Fruit fly (Drosophila melanogaster) whole organism, adult: Measurements from ENCODE around the gene Appl.

Experiments
- CG11617 ChIP-seq: fragments of 200-800 bp; sonication (Bioruptor generic); optimal IDR thresholded peaks from 2 replicates; lab custom pipeline; 2017; ENCODE audit warnings: mild to moderate bottlenecking, missing biosample characterization, missing genetic modification reagents, missing genetic modification characterization
- CG12768 ChIP-seq: fragments of 200-800 bp; sonication (Bioruptor generic); optimal IDR thresholded peaks from 2 replicates; lab custom pipeline; 2017; ENCODE audit warnings: missing biosample characterization, missing genetic modification characterization, mild to moderate bottlenecking, moderate library complexity, missing genetic modification reagents
- CG14711 ChIP-seq: fragments of 200-800 bp; sonication (Bioruptor generic); optimal IDR thresholded peaks from 2 replicates; lab custom pipeline; 2018; ENCODE audit warnings: missing biosample characterization, mild to moderate bottlenecking, missing genetic modification characterization, moderate library complexity
- CG1620 ChIP-seq: fragments of 200-800 bp; sonication (Bioruptor generic); optimal IDR thresholded peaks from 2 replicates; lab custom pipeline; 2016; ENCODE audit warnings: missing biosample characterization, missing genetic modification characterization
- CG33017 ChIP-seq: fragments of 200-800 bp; sonication (Bioruptor generic); optimal IDR thresholded peaks from 2 replicates; lab custom pipeline; 2018; ENCODE audit warnings: missing biosample characterization, mild to moderate bottlenecking, missing genetic modification characterization, moderate library complexity
- CG5204 ChIP-seq: fragments of 200-800 bp; sonication (Bioruptor generic); optimal IDR thresholded peaks from 2 replicates; lab custom pipeline; 2016; ENCODE audit warnings: missing biosample characterization, missing genetic modification characterization
- CG7045 ChIP-seq: fragments of 200-800 bp; sonication (Bioruptor generic); optimal IDR thresholded peaks from 2 replicates; lab custom pipeline; 2017; ENCODE audit warnings: missing biosample characterization, mild to moderate bottlenecking, missing genetic modification characterization
- CG7101 ChIP-seq: fragments of 200-800 bp; sonication (Bioruptor generic); optimal IDR thresholded peaks from 2 replicates; lab custom pipeline; 2018; ENCODE audit warnings: missing biosample characterization, mild to moderate bottlenecking, missing genetic modification characterization, moderate library complexity
- Clk ChIP-seq: fragments of 200-800 bp; sonication (Bioruptor generic); optimal IDR thresholded peaks from 2 replicates; lab custom pipeline; 2017; ENCODE audit warnings: missing biosample characterization, missing genetic modification characterization
- Crg-1 ChIP-seq: fragments of 200-800 bp; sonication (Bioruptor generic); optimal IDR thresholded peaks from 2 replicates; lab custom pipeline; 2016; ENCODE audit warnings: missing biosample characterization, missing genetic modification characterization
- Hr96 ChIP-seq: fragments of 200-800 bp; sonication (Bioruptor generic); optimal IDR thresholded peaks from 2 replicates; lab custom pipeline; 2016; ENCODE audit warnings: missing biosample characterization, missing genetic modification characterization
- Mnt ChIP-seq: fragments of 200-800 bp; sonication (Bioruptor generic); optimal IDR thresholded peaks from 2 replicates; lab custom pipeline; 2016; ENCODE audit warnings: missing biosample characterization, mild to moderate bottlenecking, missing genetic modification characterization
- bab1 ChIP-seq: fragments of 200-800 bp; sonication (Bioruptor generic); optimal IDR thresholded peaks from 3 replicates; lab custom pipeline; 2019; ENCODE audit warnings: missing biosample characterization, mild to moderate bottlenecking, missing genetic modification characterization, moderate library complexity
- cic ChIP-seq: fragments of 200-800 bp; sonication (Bioruptor generic); optimal IDR thresholded peaks from 2 replicates; lab custom pipeline; 2017; ENCODE audit warnings: missing biosample characterization, mild to moderate bottlenecking, missing genetic modification characterization, moderate library complexity
- cnc ChIP-seq, 2 experiments: fragments of >200 bp; optimal IDR thresholded peaks; 2 replicates each; lab custom pipeline; 2017
- kay ChIP-seq: fragments of 200-800 bp; sonication (Bioruptor generic); peaks from one replicate; lab custom pipeline; 2016; ENCODE audit warnings: missing biosample characterization, missing genetic modification characterization, borderline replicate concordance
- ovo ChIP-seq: fragments of 200-800 bp; sonication (Bioruptor generic); optimal IDR thresholded peaks from 2 replicates; lab custom pipeline; 2016; ENCODE audit warnings: missing biosample characterization, missing genetic modification characterization
- pad ChIP-seq: fragments of 200-800 bp; sonication (Bioruptor generic); optimal IDR thresholded peaks from 3 replicates; lab custom pipeline; 2017; ENCODE audit warnings: missing biosample characterization, missing genetic modification characterization, mild to moderate bottlenecking, moderate library complexity, missing genetic modification reagents
- tj ChIP-seq: fragments of 200-800 bp; sonication (Bioruptor generic); optimal IDR thresholded peaks from 3 replicates; lab custom pipeline; 2017; ENCODE audit warnings: missing biosample characterization, mild to moderate bottlenecking, missing genetic modification characterization, moderate library complexity
- toe ChIP-seq: fragments of 200-800 bp; sonication (Bioruptor generic); optimal IDR thresholded peaks from 2 replicates; lab custom pipeline; 2016; ENCODE audit warnings: missing biosample characterization, missing genetic modification characterization

Gene Appl

DNA sequence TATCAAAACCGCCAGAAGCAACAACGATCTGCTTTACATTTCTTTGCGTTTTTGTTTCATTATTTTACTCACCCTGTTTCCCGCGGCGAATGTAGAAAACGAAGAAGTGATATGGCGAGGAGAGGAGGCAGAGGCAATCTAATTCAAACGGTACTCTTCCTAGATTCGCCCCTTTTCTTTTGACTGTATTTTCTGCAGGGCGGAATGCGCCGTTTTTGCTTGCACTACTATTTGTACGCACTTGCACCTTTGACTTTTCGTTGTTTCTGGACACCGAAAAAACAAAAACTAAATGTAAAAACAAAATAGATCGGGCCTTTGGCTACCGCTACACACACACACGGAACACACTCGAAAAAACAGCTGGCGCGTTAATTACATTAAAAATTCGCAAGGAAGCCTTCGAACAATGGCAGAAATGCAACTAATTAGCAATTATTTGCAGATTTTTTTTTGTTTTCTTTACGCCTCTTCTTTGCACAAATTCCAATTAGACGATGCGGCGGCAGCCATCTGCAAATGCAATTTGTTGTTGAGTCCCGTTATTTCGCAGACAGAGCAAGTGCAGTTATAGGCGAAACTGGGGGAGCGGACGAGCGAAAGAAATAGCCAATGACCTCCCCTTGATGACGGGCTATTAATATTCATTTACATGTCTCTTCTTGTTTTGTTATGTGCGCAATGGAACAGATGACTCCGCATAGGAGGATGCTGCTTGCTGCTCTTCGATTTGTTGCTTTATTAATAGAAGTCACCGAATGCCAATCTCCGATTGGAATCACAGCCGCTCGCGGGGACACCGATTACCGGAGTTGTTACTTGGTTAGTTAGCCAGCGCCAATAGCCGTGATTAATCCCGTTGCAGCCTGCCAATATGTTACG, 89.2 kb downstream of the Appl start:
- TF ChIP-seq cic (GFP tag; lab: Kevin White, UChicago) = no peak
- peak; percentile 82 for TF ChIP-seq ovo (GFP tag; lab: Kevin White, UChicago)
- TF ChIP-seq pad = peak; percentile 94

DNA sequence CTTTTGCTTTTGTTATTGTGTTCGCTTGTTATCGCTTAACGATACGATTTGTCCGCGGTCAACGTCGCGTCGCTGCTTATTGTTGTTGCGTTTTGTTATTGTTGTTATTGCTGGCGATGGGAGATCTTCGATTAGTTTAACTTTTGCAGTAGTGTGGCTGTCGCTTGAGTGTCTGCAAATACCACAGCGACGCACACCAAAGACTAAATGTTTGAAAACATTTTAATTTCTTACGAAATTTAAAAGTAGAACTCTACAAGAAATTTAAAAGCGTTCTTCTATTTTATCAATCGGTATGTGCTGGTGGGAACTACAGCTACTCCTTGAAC, 89.8 kb downstream of the Appl start, which contains the start of gene spdi:
spdi (minus strand) TSS at position 94 of the 329 bp plus-strand sequence.
- TF ChIP-seq ovo (GFP tag; lab: Kevin White, UChicago) (no peak), CG7045 (GFP tag; lab: Kevin White, UChicago) (no peak), Crg-1 (no peak), bab1 (GFP tag; lab: Kevin White, UChicago) (peak; percentile 50), CG5204 (GFP tag; lab: Kevin White, UChicago) (no peak), pad (no peak), kay (no peak), toe (GFP tag; lab: Kevin White, UChicago) (no peak), tj (GFP tag; lab: Kevin White, UChicago) (peak; percentile 6), Mnt (no peak), Hr96 (no peak), CG7101 (tag; lab: Kevin White, UChicago) (no peak), CG1620 (GFP tag; lab: Kevin White, UChicago) (no peak), CG14711 (tag; lab: Kevin White, UChicago) (no peak), Clk (GFP tag; lab: Kevin White, UChicago) (no peak), CG11617 (GFP tag; lab: Kevin White, UChicago) (no peak), CG12768 (GFP tag; lab: Kevin White, UChicago) (no peak), cic (GFP tag; lab: Kevin White, UChicago) (no peak)

DNA sequence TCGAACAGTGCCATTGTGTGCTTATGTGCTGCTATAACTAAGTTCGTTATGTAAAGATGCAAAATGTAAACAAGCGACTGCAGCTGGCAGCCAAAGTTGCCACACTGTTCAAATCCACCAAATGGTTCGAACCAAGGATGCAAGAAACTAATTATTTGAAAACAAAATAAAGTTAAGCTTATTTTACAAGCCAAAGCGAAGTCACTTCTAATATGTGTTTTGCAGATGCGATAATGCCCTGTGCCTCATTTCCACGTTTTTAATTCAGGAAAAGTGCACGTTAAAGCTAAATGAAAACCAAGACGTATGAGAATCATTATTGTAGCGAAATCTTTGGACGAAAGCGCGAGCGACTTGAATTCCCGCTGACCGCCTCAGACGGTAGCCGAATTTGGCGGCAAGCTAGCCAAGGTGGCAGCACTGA, 90.8 kb downstream of the Appl start, which contains the start of the genes CG13365 and Vsp37A:
CG13365 (minus strand) TSS at position 84 of the 424 bp plus-strand sequence.
Vsp37A (plus strand) TSS at position 399 of the 424 bp plus-strand sequence.
- no peak for TF ChIP-seq CG33017 (tag; lab: Kevin White, UChicago)
- peak; percentile 15 for TF ChIP-seq CG14711 (tag; lab: Kevin White, UChicago)
- TF ChIP-seq CG12768 (GFP tag; lab: Kevin White, UChicago) = peak; percentile 1
- TF ChIP-seq CG7045 (GFP tag; lab: Kevin White, UChicago) = peak; percentile 48
- TF ChIP-seq Mnt = peak; percentile 71
- no peak for TF ChIP-seq cic (GFP tag; lab: Kevin White, UChicago)
- TF ChIP-seq toe (GFP tag; lab: Kevin White, UChicago) = peak; percentile 69
- peak; percentile 78 for TF ChIP-seq CG11617 (GFP tag; lab: Kevin White, UChicago)
- TF ChIP-seq pad = peak; percentile 38
- no peak for TF ChIP-seq Hr96
- TF ChIP-seq CG7101 (tag; lab: Kevin White, UChicago) = peak; percentile 49
- TF ChIP-seq Crg-1 = peak; percentile 69
- TF ChIP-seq Clk (GFP tag; lab: Kevin White, UChicago) = no peak
- TF ChIP-seq kay = no peak
- TF ChIP-seq bab1 (GFP tag; lab: Kevin White, UChicago) = peak; percentile 47
- TF ChIP-seq CG5204 (GFP tag; lab: Kevin White, UChicago) = no peak
- TF ChIP-seq cnc (optimal IDR thresholded peaks at IDR 0.05; lab: Kevin White, UChicago) = no peak
- TF ChIP-seq ovo (GFP tag; lab: Kevin White, UChicago) = peak; percentile 60
- peak; percentile 83 for TF ChIP-seq CG1620 (GFP tag; lab: Kevin White, UChicago)
- TF ChIP-seq tj (GFP tag; lab: Kevin White, UChicago) = peak; percentile 41

dm6 chrX:623357-623756, 93.1 kb downstream of the Appl start, which contains the start of gene CG13369:
TSS of gene CG13369 (plus strand) at chrX:623468.
- TF ChIP-seq CG1620 (GFP tag; lab: Kevin White, UChicago) = no peak
- TF ChIP-seq cnc (optimal IDR thresholded peaks at IDR 0.05; lab: Kevin White, UChicago) = no peak
- no peak for TF ChIP-seq CG14711 (tag; lab: Kevin White, UChicago)
- no peak for TF ChIP-seq CG11617 (GFP tag; lab: Kevin White, UChicago)
- no peak for TF ChIP-seq Hr96
- no peak for TF ChIP-seq pad
- no peak for TF ChIP-seq kay
- TF ChIP-seq Clk (GFP tag; lab: Kevin White, UChicago) = no peak
- TF ChIP-seq Mnt = no peak
- no peak for TF ChIP-seq CG33017 (tag; lab: Kevin White, UChicago)
- TF ChIP-seq CG12768 (GFP tag; lab: Kevin White, UChicago) = no peak
- no peak for TF ChIP-seq ovo (GFP tag; lab: Kevin White, UChicago)
- no peak for TF ChIP-seq Crg-1
- no peak for TF ChIP-seq cic (GFP tag; lab: Kevin White, UChicago)

DNA sequence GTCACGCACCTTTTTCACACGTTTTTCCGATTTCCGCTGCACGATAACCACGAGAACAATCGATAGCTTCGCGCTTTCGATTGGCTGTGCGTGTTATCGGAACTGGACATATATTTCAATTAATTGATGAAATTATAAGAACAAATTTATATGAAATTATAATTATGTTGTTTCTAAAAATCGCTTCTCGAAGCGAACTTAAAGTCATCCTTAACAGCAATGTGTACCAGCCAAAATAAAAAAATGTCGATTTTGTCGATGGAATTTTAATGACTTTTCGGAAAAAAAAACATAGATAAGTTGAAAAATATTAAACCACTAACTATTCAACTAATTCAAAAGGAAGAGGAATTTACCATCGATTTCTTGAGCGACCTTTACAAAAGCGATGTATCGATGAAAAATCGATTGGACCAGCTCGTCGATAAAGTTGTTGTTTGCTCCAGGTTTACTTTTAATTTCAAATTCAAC, 94.9 kb downstream of the Appl start, which contains the start of the genes CG13364 and Hinfp:
CG13364 (minus strand) TSS at position 47 of the 471 bp plus-strand sequence.
Hinfp (plus strand) TSS at position 386 of the 471 bp plus-strand sequence.
- TF ChIP-seq Mnt (peak; percentile 77), ovo (GFP tag; lab: Kevin White, UChicago) (no peak), bab1 (GFP tag; lab: Kevin White, UChicago) (peak; percentile 12)
